Worm (Caenorhabditis elegans) whole organism, L4/young adult: Measurements from ENCODE around the gene dao-6.

Experiments used
- W03F9.2 ChIP-seq: fragments of 150-350 bp; optimal IDR thresholded peaks from 2 replicates; lab custom pipeline; 2014; ENCODE audit warnings: missing biosample characterization, missing genetic modification characterization
- dao-5 ChIP-seq: sonication (generic microtip); optimal IDR thresholded peaks from 2 replicates; lab custom pipeline; 2016; ENCODE audit warnings: missing genotype, missing genetic modification characterization, moderate library complexity, missing compliant biosample characterization
- him-1 ChIP-seq: sonication (generic microtip); optimal IDR thresholded peaks from 2 replicates; lab custom pipeline; 2016; ENCODE audit warnings: missing genotype, missing genetic modification reagents, missing genetic modification characterization, missing compliant biosample characterization

DNA sequence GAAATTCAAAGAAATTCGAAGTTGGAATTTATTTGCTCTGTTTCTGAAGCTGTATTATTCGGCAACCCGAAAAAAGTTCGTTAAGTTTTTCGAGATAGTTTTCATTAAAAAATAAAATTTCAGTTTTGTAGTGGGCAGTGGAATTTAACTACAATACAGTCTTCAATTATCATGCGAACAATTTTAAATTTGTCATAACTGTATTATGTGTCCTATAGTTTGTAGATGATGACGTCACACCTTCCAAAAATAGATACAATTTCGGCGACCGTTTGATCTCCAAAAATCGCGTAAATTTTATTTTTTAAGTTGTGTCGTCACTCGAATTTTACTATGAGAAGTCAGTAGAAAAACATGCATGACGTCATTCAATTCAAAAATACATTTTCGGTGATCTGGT, 22.8 kb downstream of the dao-6 start:
- TF ChIP-seq him-1 (tag; lab: Kevin White, UChicago): no peak
- TF ChIP-seq dao-5 (tag; lab: Kevin White, UChicago): no peak
- TF ChIP-seq W03F9.2 (tag; lab: Kevin White, UChicago): no peak
